Fruit fly (Drosophila melanogaster) S2 (cell line): Measurements from ENCODE around the gene CG6683.
A peak's percentile ranks its signal among the peaks of the same experiment; 100 is the strongest.

Experiments
- CG8478 ChIP-seq: fragments of >200 bp; optimal IDR thresholded peaks from 2 replicates; lab custom pipeline; 2018
- CTCF ChIP-seq, 2 experiments: fragments of >200 bp; optimal IDR thresholded peaks; 2 replicates each; lab custom pipeline; 2018

CG6683 gene

DNA sequence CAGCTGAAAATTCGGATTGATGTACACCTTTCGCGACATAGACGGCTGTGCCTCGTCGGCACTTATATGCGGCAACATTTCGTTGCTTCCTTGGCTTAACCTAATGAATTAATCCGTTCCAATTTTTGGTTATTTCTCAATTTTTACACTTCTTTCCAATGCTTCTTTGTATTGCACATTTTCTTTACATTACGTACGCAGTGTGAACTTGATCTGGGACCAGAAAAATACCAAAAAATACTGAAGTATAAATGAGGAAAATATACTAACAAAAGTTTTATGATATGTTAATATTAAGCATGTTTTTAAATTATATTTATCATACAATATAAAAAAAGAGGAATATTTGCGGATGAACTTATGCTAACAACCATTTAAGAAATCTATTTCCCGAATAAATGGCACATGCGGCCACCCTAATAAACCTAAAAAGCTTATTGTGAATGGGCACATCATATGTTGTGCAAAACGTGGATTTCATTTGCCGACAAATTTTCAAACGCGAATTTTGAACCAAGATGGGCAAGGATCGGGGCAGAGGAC is 5.1 kb downstream of the CG6683 start, which contains the start of the genes ZC3H3 and Pus7:
ZC3H3 (minus strand) TSS at position 197 of the 543 bp plus-strand sequence.
Pus7 (plus strand) TSS at position 437 of the 543 bp plus-strand sequence.
- TF ChIP-seq CG8478 (lab: Kevin White, UChicago) (no peak), CTCF (optimal IDR thresholded peaks at IDR 0.05; lab: Kevin White, UChicago) (no peak)

- TF ChIP-seq CG8478 (lab: Kevin White, UChicago) (no peak), CTCF (optimal IDR thresholded peaks at IDR 0.05; lab: Kevin White, UChicago) (peak in 1 of 2 experiments; percentile 29)
Measured at dm6 chr3L:8506975-8507441, 7.7 kb downstream of the CG6683 start, which contains the start of gene CG43163. CG43163 (minus strand) TSS chr3L:8507146.

- TF ChIP-seq CTCF (optimal IDR thresholded peaks at IDR 0.05; lab: Kevin White, UChicago) (no peak), CG8478 (lab: Kevin White, UChicago) (no peak)
Measured at dm6 chr3L:8480944-8481343, 33.8 kb downstream of the CG6683 start.
